Fruit fly (Drosophila melanogaster): ENCODE data around the gene CG10801.

Gene CG10801

DNA sequence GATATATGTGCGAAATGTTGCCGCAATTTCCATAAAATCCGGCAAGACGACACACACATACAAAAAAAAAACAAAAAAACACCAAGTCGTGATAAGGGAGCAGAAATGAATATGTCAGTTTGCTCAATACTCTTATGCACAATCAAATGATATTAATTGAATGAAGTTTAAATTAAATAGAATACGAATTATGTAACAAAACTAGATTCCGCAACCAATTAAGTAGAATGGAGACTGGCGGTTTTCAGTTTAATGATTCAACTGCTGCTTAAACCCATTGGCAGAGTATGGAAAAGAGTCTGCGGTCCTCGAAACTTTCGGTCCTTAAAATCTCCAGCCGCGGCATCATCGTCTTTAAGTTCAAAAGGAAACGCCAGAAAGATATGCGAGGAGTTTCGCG lies 48.6 kb upstream of the CG10801 start (continued):
- TF ChIP-seq dsx (GFP tag; optimal IDR thresholded peaks at IDR 0.05; ENCODE audit: poor library complexity, severe bottlenecking), result peak; percentile 10
- peak; percentile 52 for TF ChIP-seq CG10631 (GFP tag; optimal IDR thresholded peaks at IDR 0.05)
- no peak for TF ChIP-seq dac (GFP tag; optimal IDR thresholded peaks at IDR 0.05)
- TF ChIP-seq Lpt (GFP tag; optimal IDR thresholded peaks at IDR 0.05), result no peak
- TF ChIP-seq CG4318 (GFP tag; optimal IDR thresholded peaks at IDR 0.05), result no peak
- peak; percentile 86 for TF ChIP-seq Hr39 (GFP tag; optimal IDR thresholded peaks at IDR 0.05)
- TF ChIP-seq CG11294 (GFP tag; IDR thresholded peaks at IDR 0.05), result no peak
- peak; percentile 39 for TF ChIP-seq CG11762 (GFP tag; optimal IDR thresholded peaks at IDR 0.05; ENCODE audit: insufficient read depth)
- TF ChIP-seq Gug (GFP tag; IDR thresholded peaks at IDR 0.05), result no peak
- TF ChIP-seq Met (GFP tag; optimal IDR thresholded peaks at IDR 0.05), result peak; percentile 81
- peak; percentile 24 for TF ChIP-seq fd85E (GFP tag; optimal IDR thresholded peaks at IDR 0.05)
- peak; percentile 58 for TF ChIP-seq Sox14 (GFP tag; optimal IDR thresholded peaks at IDR 0.05)
- TF ChIP-seq CG6163 (GFP tag; IDR thresholded peaks at IDR 0.05), result 0 out of 3 replicates have a peak, but pooled peaks have one; percentile 36
- TF ChIP-seq lz (GFP tag; optimal IDR thresholded peaks at IDR 0.05), result peak; percentile 85
- TF ChIP-seq CG6854 (GFP tag; optimal IDR thresholded peaks at IDR 0.05), result peak; percentile 30
- TF ChIP-seq Smox (GFP tag; optimal IDR thresholded peaks at IDR 0.05), result peak; percentile 85
- TF ChIP-seq CG8632 (GFP tag; optimal IDR thresholded peaks at IDR 0.05), result peak; percentile 72
- peak; percentile 93 for TF ChIP-seq Eip78C (GFP tag)

DNA sequence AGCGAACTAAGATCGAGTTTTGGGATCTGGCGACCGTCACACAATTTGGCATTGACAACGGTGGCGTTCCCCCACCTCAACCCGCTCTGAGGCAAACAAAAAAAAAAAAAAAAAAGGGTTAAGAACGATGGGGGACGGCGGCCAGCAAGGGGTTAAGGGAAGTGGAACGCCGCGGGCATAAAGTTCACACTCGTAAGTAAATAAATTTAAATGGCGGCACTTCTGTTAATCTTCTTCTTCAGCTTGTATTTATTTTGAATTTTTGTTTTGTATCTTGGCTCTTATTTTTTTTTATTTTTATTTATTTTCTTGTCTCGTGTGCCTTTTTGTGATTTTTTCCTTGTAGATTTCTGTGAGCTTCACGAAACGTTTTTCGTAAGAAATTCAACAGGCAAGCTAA lies 47.5 kb upstream of the CG10801 start:
- TF ChIP-seq acj6 (GFP tag; optimal IDR thresholded peaks at IDR 0.05) (no peak), CG3032 (tag; optimal IDR thresholded peaks at IDR 0.05) (no peak), spab (GFP tag; optimal IDR thresholded peaks at IDR 0.05) (peak; percentile 34), dsx (GFP tag; optimal IDR thresholded peaks at IDR 0.05; ENCODE audit: poor library complexity, severe bottlenecking) (peak; percentile 7), Hr39 (GFP tag; optimal IDR thresholded peaks at IDR 0.05) (peak; percentile 6), pdm3 (GFP tag; optimal IDR thresholded peaks at IDR 0.05) (no peak), svp (GFP tag) (peak; percentile 23), CG10669 (GFP tag; optimal IDR thresholded peaks at IDR 0.05) (peak; percentile 23), CG9139 (GFP tag; optimal IDR thresholded peaks at IDR 0.05) (peak; percentile 33), ss (GFP tag; optimal IDR thresholded peaks at IDR 0.05) (peak; percentile 51 to 77), cyc (GFP tag; optimal IDR thresholded peaks at IDR 0.05) (no peak), CG32006 (GFP tag; optimal IDR thresholded peaks at IDR 0.05) (no peak), vri (GFP tag; optimal IDR thresholded peaks at IDR 0.05) (peak; percentile 12), salr (GFP tag; optimal IDR thresholded peaks at IDR 0.05) (no peak), CG6163 (GFP tag; IDR thresholded peaks at IDR 0.05) (peak; percentile 50; the same call in 1 of the 3 replicates), lz (GFP tag; optimal IDR thresholded peaks at IDR 0.05) (no peak), eg (GFP tag; IDR thresholded peaks at IDR 0.05) (no peak), Sox14 (GFP tag; optimal IDR thresholded peaks at IDR 0.05) (no peak), CG34406 (GFP tag; optimal IDR thresholded peaks at IDR 0.05) (peak; percentile 26), Gug (GFP tag; IDR thresholded peaks at IDR 0.05) (no peak), Eip78C (GFP tag) (peak; percentile 69), Eip75B (GFP tag; optimal IDR thresholded peaks at IDR 0.05) (peak; percentile 14), CG6808 (GFP tag; optimal IDR thresholded peaks at IDR 0.05) (peak; percentile 50), Sox102F (GFP tag; optimal IDR thresholded peaks at IDR 0.05) (peak; percentile 57), esn (GFP tag; optimal IDR thresholded peaks at IDR 0.05) (peak; percentile 36), CG8632 (GFP tag; optimal IDR thresholded peaks at IDR 0.05) (no peak), Eip93F (GFP tag; optimal IDR thresholded peaks at IDR 0.05) (no peak)

DNA sequence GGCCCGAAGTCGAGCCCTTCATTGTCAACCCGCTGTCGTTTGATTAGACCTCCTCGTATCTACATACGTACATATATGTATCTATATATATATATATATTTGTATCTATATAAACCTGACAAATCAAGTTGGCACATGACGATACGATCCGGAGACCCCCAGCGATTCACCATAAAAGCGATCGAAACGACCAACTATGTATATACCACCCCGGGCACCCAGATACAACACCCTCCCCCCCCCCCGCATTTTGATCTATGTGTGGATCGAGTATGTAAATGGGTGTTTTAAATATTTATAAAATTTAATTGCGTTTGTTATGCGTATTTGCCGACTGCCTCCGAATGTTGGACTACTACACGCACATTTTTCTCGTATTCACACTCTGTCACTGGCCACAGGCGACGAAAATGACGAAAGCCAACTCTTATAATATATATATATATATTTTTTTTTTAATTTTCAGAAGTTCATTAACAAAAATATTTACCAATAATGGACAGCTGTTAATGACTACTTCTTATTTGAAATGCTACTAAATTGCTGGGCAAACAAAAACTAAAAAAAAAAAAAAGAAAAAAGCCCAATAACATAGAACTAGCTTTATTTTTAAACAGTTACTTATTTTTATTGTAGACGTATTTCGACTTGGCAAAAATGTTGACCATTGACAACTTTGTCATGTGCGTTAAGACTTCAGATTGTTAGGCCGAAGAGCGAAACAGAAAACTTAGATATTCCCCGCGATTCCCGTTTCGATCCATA lies 46.2 kb upstream of the CG10801 start:
- TF ChIP-seq Ets21C (GFP tag; optimal IDR thresholded peaks at IDR 0.05) (no peak), svp (GFP tag) (no peak), Smox (GFP tag; optimal IDR thresholded peaks at IDR 0.05) (no peak), Sox15 (GFP tag; optimal IDR thresholded peaks at IDR 0.05) (no peak), Blimp-1 (GFP tag; optimal IDR thresholded peaks at IDR 0.05) (no peak), Ets96B (tag; optimal IDR thresholded peaks at IDR 0.05) (no peak), net (GFP tag; optimal IDR thresholded peaks at IDR 0.05) (peak; percentile 38), CG6854 (GFP tag; optimal IDR thresholded peaks at IDR 0.05) (no peak), CG11294 (GFP tag; IDR thresholded peaks at IDR 0.05) (no peak), Eip78C (GFP tag) (no peak), CG31627 (GFP tag; optimal IDR thresholded peaks at IDR 0.05) (no peak), CG1621 (tag; optimal IDR thresholded peaks at IDR 0.05) (no peak), Sox14 (GFP tag; optimal IDR thresholded peaks at IDR 0.05) (peak; percentile 7), Lpt (GFP tag; optimal IDR thresholded peaks at IDR 0.05) (peak; percentile 46), CG34406 (GFP tag; optimal IDR thresholded peaks at IDR 0.05) (no peak), CG7368 (GFP tag; optimal IDR thresholded peaks at IDR 0.05) (no peak), Hr38 (GFP tag; optimal IDR thresholded peaks at IDR 0.05) (no peak), CG4318 (GFP tag; optimal IDR thresholded peaks at IDR 0.05) (peak; percentile 44), CG11762 (GFP tag; optimal IDR thresholded peaks at IDR 0.05; ENCODE audit: insufficient read depth) (no peak), CG9139 (GFP tag; optimal IDR thresholded peaks at IDR 0.05) (no peak)
